Fruit fly (Drosophila melanogaster) whole organism, embryonic: ENCODE data around the gene odd.
A peak's percentile ranks its signal among the peaks of the same experiment; 100 is the strongest.

Experiments used
- Asciz ChIP-seq: fragments of 200-800 bp; sonication (Bioruptor generic); optimal IDR thresholded peaks from 2 replicates; lab custom pipeline; 2017; ENCODE audit warnings: missing biosample characterization, mild to moderate bottlenecking, missing genetic modification characterization, missing genetic modification reagents
- B-H2 ChIP-seq: fragments of 200-800 bp; sonication (Bioruptor generic); optimal IDR thresholded peaks from 2 replicates; lab custom pipeline; 2018; ENCODE audit warnings: missing biosample characterization, mild to moderate bottlenecking, missing genetic modification characterization
- CG11695 ChIP-seq: fragments of 200-800 bp; sonication (Bioruptor generic); IDR thresholded peaks from 3 replicates; pipeline ENCODE4 v1.3.6; 2022; ENCODE audit warnings: missing biosample characterization, missing genetic modification characterization
- CG13296 ChIP-seq: fragments of 200-800 bp; sonication (Bioruptor generic); optimal IDR thresholded peaks from 3 replicates; lab custom pipeline; 2018; ENCODE audit warnings: missing biosample characterization, mild to moderate bottlenecking, missing genetic modification characterization
- CG14667 ChIP-seq: fragments of 200-800 bp; sonication (Bioruptor generic); IDR thresholded peaks from 2 replicates; pipeline ENCODE4 v1.3.6; 2022; ENCODE audit warnings: missing biosample characterization, missing genetic modification characterization
- CG17186 ChIP-seq: fragments of 200-800 bp; sonication (Bioruptor generic); optimal IDR thresholded peaks from 3 replicates; lab custom pipeline; 2017; ENCODE audit warnings: missing biosample characterization, missing genetic modification reagents, missing genetic modification characterization
- CG18764 ChIP-seq: fragments of 200-800 bp; sonication (Bioruptor generic); optimal IDR thresholded peaks from 3 replicates; lab custom pipeline; 2016; ENCODE audit warnings: missing biosample characterization, missing genetic modification characterization
- CG2116 ChIP-seq: fragments of 200-800 bp; sonication (Bioruptor generic); optimal IDR thresholded peaks from 3 replicates; lab custom pipeline; 2018; ENCODE audit warnings: missing biosample characterization, mild to moderate bottlenecking, missing genetic modification characterization
- CG2120 ChIP-seq: fragments of 200-800 bp; sonication (Bioruptor generic); optimal IDR thresholded peaks from 3 replicates; lab custom pipeline; 2016; ENCODE audit warnings: missing biosample characterization, missing genetic modification characterization
- CG31441 ChIP-seq: fragments of 200-800 bp; sonication (Bioruptor generic); IDR thresholded peaks from 2 replicates; pipeline ENCODE4 v1.3.6; 2022; ENCODE audit warnings: missing biosample characterization, missing genetic modification characterization
- CG3163 ChIP-seq: fragments of 200-800 bp; sonication (Bioruptor generic); optimal IDR thresholded peaks from 3 replicates; lab custom pipeline; 2016; ENCODE audit warnings: missing biosample characterization, missing genetic modification characterization
- CG3726 ChIP-seq: fragments of 200-800 bp; sonication (Bioruptor generic); IDR thresholded peaks from 3 replicates; pipeline ENCODE4, ENCODE4 v1.3.6; 2022; ENCODE audit warnings: missing biosample characterization, missing genetic modification characterization
- CG4282 ChIP-seq: fragments of 200-800 bp; sonication (Bioruptor generic); optimal IDR thresholded peaks from 2 replicates; lab custom pipeline; 2016; ENCODE audit warnings: missing biosample characterization, missing genetic modification characterization
- CG4424 ChIP-seq: fragments of 200-800 bp; sonication (Bioruptor generic); optimal IDR thresholded peaks from 3 replicates; lab custom pipeline; 2016; ENCODE audit warnings: missing biosample characterization, missing genetic modification characterization
- CG6254 ChIP-seq: fragments of 200-800 bp; sonication (Bioruptor generic); optimal IDR thresholded peaks from 3 replicates; lab custom pipeline; 2017; ENCODE audit warnings: mild to moderate bottlenecking, missing biosample characterization, missing genetic modification reagents, missing genetic modification characterization
- CG6765 ChIP-seq: fragments of 200-800 bp; sonication (Bioruptor generic); optimal IDR thresholded peaks from 3 replicates; lab custom pipeline; 2017; ENCODE audit warnings: missing biosample characterization, mild to moderate bottlenecking, missing genetic modification characterization
- CG7357 ChIP-seq: fragments of 200-800 bp; sonication (Bioruptor generic); IDR thresholded peaks from 3 replicates; pipeline ENCODE4 v1.3.6; 2022; ENCODE audit warnings: missing biosample characterization, missing genetic modification characterization
- CG8290 ChIP-seq, 3 experiments: fragments of 200-800 bp; sonication (Bioruptor generic); optimal IDR thresholded peaks; 2 replicates each; lab custom pipeline; 2016 to 2019; ENCODE audit warnings: missing biosample characterization in 3 of 3, missing genetic modification characterization in 3 of 3, mild to moderate bottlenecking in 2 of 3, moderate library complexity in 1 of 3
- CG8388 ChIP-seq: fragments of 200-800 bp; sonication (Bioruptor generic); optimal IDR thresholded peaks from 2 replicates; lab custom pipeline; 2019; ENCODE audit warnings: missing biosample characterization, mild to moderate bottlenecking, missing genetic modification characterization, moderate library complexity
- CG9932 ChIP-seq: fragments of 200-800 bp; sonication (Bioruptor generic); IDR thresholded peaks from 2 replicates; pipeline ENCODE4 v1.3.6; 2022; ENCODE audit warnings: missing biosample characterization, missing genetic modification characterization
- CrebB ChIP-seq: fragments of 200-800 bp; sonication (Bioruptor generic); optimal IDR thresholded peaks from 3 replicates; lab custom pipeline; 2018; ENCODE audit warnings: missing biosample characterization, mild to moderate bottlenecking, missing genetic modification characterization
- Dbx ChIP-seq: fragments of 200-800 bp; sonication (Bioruptor generic); IDR thresholded peaks from 3 replicates; pipeline ENCODE4 v1.3.6; 2022; ENCODE audit warnings: missing biosample characterization, missing genetic modification characterization
- Dip2 ChIP-seq: fragments of 200-800 bp; sonication (Bioruptor generic); IDR thresholded peaks from 2 replicates; pipeline ENCODE4 v1.3.6; 2022; ENCODE audit warnings: missing biosample characterization, missing genetic modification characterization
- Fer1 ChIP-seq: fragments of 200-800 bp; sonication (Bioruptor generic); optimal IDR thresholded peaks from 2 replicates; lab custom pipeline; 2017; ENCODE audit warnings: missing biosample characterization, mild to moderate bottlenecking, missing genetic modification characterization
- Hr39 ChIP-seq: fragments of >200 bp; optimal IDR thresholded peaks from 2 replicates; lab custom pipeline; 2017
- Lhr ChIP-seq: fragments of 200-800 bp; sonication (Bioruptor generic); optimal IDR thresholded peaks from 3 replicates; lab custom pipeline; 2017; ENCODE audit warnings: mild to moderate bottlenecking, missing biosample characterization, missing genetic modification reagents, missing genetic modification characterization
- Lim3 ChIP-seq: fragments of 200-800 bp; sonication (Bioruptor generic); IDR thresholded peaks from 2 replicates; pipeline ENCODE4 v1.3.6; 2022; ENCODE audit warnings: missing biosample characterization, missing genetic modification characterization
- Med ChIP-seq: fragments of 200-800 bp; sonication (Bioruptor generic); peaks from one replicate; lab custom pipeline; 2016; ENCODE audit warnings: missing biosample characterization, missing genetic modification characterization, mild to moderate bottlenecking, inconsistent platforms, moderate library complexity
- Meics ChIP-seq: fragments of 200-800 bp; sonication (Bioruptor generic); optimal IDR thresholded peaks from 2 replicates; lab custom pipeline; 2017; ENCODE audit warnings: missing biosample characterization, mild to moderate bottlenecking, missing genetic modification characterization
- Sry-δ ChIP-seq: fragments of 200-800 bp; sonication (Bioruptor generic); optimal IDR thresholded peaks from 2 replicates; lab custom pipeline; 2016; ENCODE audit warnings: missing biosample characterization, missing genetic modification characterization
- TFAM ChIP-seq: fragments of 200-800 bp; sonication (Bioruptor generic); optimal IDR thresholded peaks from 2 replicates; lab custom pipeline; 2017; ENCODE audit warnings: missing biosample characterization, missing genetic modification characterization, inconsistent platforms
- Xrp1 ChIP-seq: fragments of 200-800 bp; sonication (Bioruptor generic); IDR thresholded peaks from 2 replicates; pipeline ENCODE4 v1.3.6; 2022; ENCODE audit warnings: missing biosample characterization, missing genetic modification characterization
- bab2 ChIP-seq: fragments of 200-800 bp; sonication (Bioruptor generic); optimal IDR thresholded peaks from 2 replicates; lab custom pipeline; 2016; ENCODE audit warnings: missing biosample characterization, missing genetic modification characterization
- bowl ChIP-seq: fragments of 200-800 bp; sonication (Bioruptor generic); IDR thresholded peaks from 2 replicates; pipeline ENCODE4 v1.3.6; 2022; ENCODE audit warnings: missing biosample characterization, missing genetic modification characterization
- chm ChIP-seq: fragments of 200-800 bp; sonication (Bioruptor generic); IDR thresholded peaks from 2 replicates; pipeline ENCODE4 v1.3.6; 2022; ENCODE audit warnings: missing biosample characterization, missing genetic modification characterization
- corto ChIP-seq: fragments of 200-800 bp; sonication (Bioruptor generic); optimal IDR thresholded peaks from 2 replicates; lab custom pipeline; 2016; ENCODE audit warnings: missing biosample characterization, mild to moderate bottlenecking, missing genetic modification characterization, moderate library complexity
- croc ChIP-seq: fragments of 200-800 bp; sonication (Bioruptor generic); conservative IDR thresholded peaks from 3 replicates; pipeline ENCODE4 v1.3.6; 2022; ENCODE audit warnings: missing biosample characterization, missing genetic modification characterization
- crol ChIP-seq: fragments of 200-800 bp; sonication (Bioruptor generic); IDR thresholded peaks from 2 replicates; pipeline ENCODE4 v1.3.6; 2022; ENCODE audit warnings: missing biosample characterization, missing genetic modification characterization
- fru ChIP-seq: fragments of >200 bp; optimal IDR thresholded peaks from 2 replicates; lab custom pipeline; 2017
- gcm ChIP-seq: fragments of 200-800 bp; sonication (Bioruptor generic); optimal IDR thresholded peaks from 2 replicates; lab custom pipeline; 2019; ENCODE audit warnings: missing biosample characterization, mild to moderate bottlenecking, missing genetic modification characterization, moderate library complexity
- gt ChIP-seq: fragments of 200-800 bp; sonication (Bioruptor generic); IDR thresholded peaks from 2 replicates; pipeline ENCODE4 v1.3.6; 2022; ENCODE audit warnings: missing biosample characterization, missing genetic modification characterization
- lbe ChIP-seq: fragments of 200-800 bp; sonication (Bioruptor generic); optimal IDR thresholded peaks from 2 replicates; lab custom pipeline; 2016; ENCODE audit warnings: missing biosample characterization, mild to moderate bottlenecking, missing genetic modification characterization
- peb ChIP-seq: fragments of 200-800 bp; sonication (Bioruptor generic); IDR thresholded peaks from 2 replicates; pipeline ENCODE4 v1.3.6; 2022; ENCODE audit warnings: missing biosample characterization, missing genetic modification characterization
- ranshi ChIP-seq: fragments of 200-800 bp; sonication (Bioruptor generic); IDR thresholded peaks from 2 replicates; pipeline ENCODE4 v1.3.6; 2022; ENCODE audit warnings: missing biosample characterization, missing genetic modification characterization
- repo ChIP-seq: fragments of 200-800 bp; sonication (Bioruptor generic); optimal IDR thresholded peaks from 2 replicates; lab custom pipeline; 2016; ENCODE audit warnings: missing biosample characterization, missing genetic modification characterization
- row ChIP-seq: fragments of 200-800 bp; sonication (Bioruptor generic); IDR thresholded peaks from 3 replicates; pipeline ENCODE4 v1.3.6; 2022; ENCODE audit warnings: missing biosample characterization, missing genetic modification characterization
- seq ChIP-seq: fragments of 200-800 bp; sonication (Bioruptor generic); IDR thresholded peaks from 2 replicates; pipeline ENCODE4 v1.3.6; 2022; ENCODE audit warnings: missing biosample characterization, missing genetic modification characterization
- sna ChIP-seq: fragments of 200-800 bp; sonication (Bioruptor generic); IDR thresholded peaks from 2 replicates; pipeline ENCODE4 v1.3.6; 2022; ENCODE audit warnings: missing biosample characterization, missing genetic modification characterization; ENCODE audit not compliant: partially characterized antibody
- tll ChIP-seq, 2 experiments: fragments of 200-800 bp in 1 of 2; fragments of >200 bp in 1 of 2; sonication (Bioruptor generic) in 1 of 2; optimal IDR thresholded peaks; 2 replicates each; lab custom pipeline; 2017 to 2019; ENCODE audit warnings: missing biosample characterization in 2 of 2, missing genetic modification characterization in 2 of 2, mild to moderate bottlenecking in 1 of 2, moderate library complexity in 1 of 2
- usp ChIP-seq: fragments of >200 bp; optimal IDR thresholded peaks from 2 replicates; lab custom pipeline; 2017; ENCODE audit warnings: missing biosample characterization, missing genetic modification characterization

odd gene

dm6 chr2L:3632047-3632880 is 25.7 kb upstream of the odd start (continued):
- peak; percentile 99 for TF ChIP-seq Fer1 (GFP tag; lab: Kevin White, UChicago)
- peak; percentile 82 for TF ChIP-seq CG3163 (GFP tag; lab: Kevin White, UChicago)
- TF ChIP-seq Asciz (GFP tag; lab: Kevin White, UChicago), result peak; percentile 99
- TF ChIP-seq usp (GFP tag; lab: Kevin White, UChicago), result no peak
- TF ChIP-seq Lhr, result peak; percentile 75
- TF ChIP-seq CG3726 (GFP tag; lab: Robert Waterston, UW), result peak; percentile 97
- peak; percentile 99 for TF ChIP-seq CG31441 (GFP tag; lab: Robert Waterston, UW)
- peak; percentile 97 for TF ChIP-seq Dbx (GFP tag; lab: Robert Waterston, UW)
- peak; percentile 95 for TF ChIP-seq TFAM (GFP tag; lab: Kevin White, UChicago)
- TF ChIP-seq CG13296, result peak; percentile 98
- peak; percentile 93 for TF ChIP-seq chm (GFP tag; lab: Robert Waterston, UW)
- TF ChIP-seq lbe (GFP tag; lab: Kevin White, UChicago), result peak; percentile 94
- TF ChIP-seq CrebB (tag; lab: Kevin White, UChicago), result peak; percentile 91
- TF ChIP-seq bowl, result peak; percentile 95
- TF ChIP-seq sna (GFP tag; lab: Robert Waterston, UW), result no peak
- TF ChIP-seq Meics (GFP tag; lab: Kevin White, UChicago), result peak; percentile 99
- TF ChIP-seq CG6254 (GFP tag; lab: Kevin White, UChicago), result peak; percentile 97
- peak; percentile 97 for TF ChIP-seq croc (GFP tag; lab: Robert Waterston, UW)
- peak; percentile 92 for TF ChIP-seq repo
- TF ChIP-seq CG17186 (GFP tag; lab: Kevin White, UChicago), result peak; percentile 95
- peak; percentile 99 for TF ChIP-seq CG4424 (GFP tag; lab: Kevin White, UChicago)
- TF ChIP-seq Dip2 (GFP tag; lab: Robert Waterston, UW), result peak; percentile 72
- TF ChIP-seq CG6765, result peak; percentile 98
- peak; percentile 73 for TF ChIP-seq CG2116
- TF ChIP-seq CG14667 (GFP tag; lab: Robert Waterston, UW), result peak; percentile 97
- TF ChIP-seq CG8388 (GFP tag; lab: Kevin White, UChicago), result peak; percentile 93
- TF ChIP-seq Sry-δ, result peak; percentile 67
- TF ChIP-seq seq (GFP tag; lab: Robert Waterston, UW), result peak; percentile 95
- TF ChIP-seq Lim3 (GFP tag; lab: Robert Waterston, UW), result peak; percentile 52; the same call in 1 of the 2 replicates
- peak; percentile 98 for TF ChIP-seq CG18764 (GFP tag; lab: Kevin White, UChicago)
- TF ChIP-seq ranshi (GFP tag; lab: Robert Waterston, UW), result peak; percentile 95
- TF ChIP-seq CG8290 (GFP tag; optimal IDR thresholded peaks at IDR 0.05; lab: Kevin White, UChicago), result peak; percentile 97
- TF ChIP-seq CG8290 (tag; optimal IDR thresholded peaks at IDR 0.05; lab: Kevin White, UChicago), result peak; percentile 82 to 94
- no peak for TF ChIP-seq fru
- peak; percentile 92 for TF ChIP-seq gt (GFP tag; lab: Robert Waterston, UW)
- peak; percentile 98 for TF ChIP-seq CG11695 (GFP tag; lab: Robert Waterston, UW)
- peak; percentile 82 for TF ChIP-seq B-H2 (GFP tag; lab: Kevin White, UChicago)
- TF ChIP-seq crol (GFP tag; lab: Robert Waterston, UW), result peak; percentile 78
- peak; percentile 96 for TF ChIP-seq CG2120 (GFP tag; lab: Kevin White, UChicago)
- peak; percentile 94 for TF ChIP-seq gcm
- TF ChIP-seq bab2, result peak; percentile 93
- peak; percentile 99 for TF ChIP-seq row (GFP tag; lab: Robert Waterston, UW)
- TF ChIP-seq Hr39 (lab: Kevin White, UChicago), result no peak
- TF ChIP-seq peb (GFP tag; lab: Robert Waterston, UW), result peak; percentile 94
- TF ChIP-seq CG7357 (GFP tag; lab: Robert Waterston, UW), result peak; percentile 93
- TF ChIP-seq Med, result peak; percentile 99
- TF ChIP-seq Xrp1 (GFP tag; lab: Robert Waterston, UW), result peak; percentile 99
- TF ChIP-seq corto (GFP tag; lab: Kevin White, UChicago), result peak; percentile 91
- TF ChIP-seq CG4282 (GFP tag; lab: Kevin White, UChicago), result peak; percentile 82
- peak; percentile 96 for TF ChIP-seq CG9932 (GFP tag; lab: Robert Waterston, UW)
- peak in 1 of 2 experiments; percentile 32 for TF ChIP-seq tll (GFP tag; optimal IDR thresholded peaks at IDR 0.05; lab: Kevin White, UChicago)
